Fruit fly (Drosophila melanogaster) whole organism, wandering third instar larva: ENCODE results near the gene Cyp9f2.

ENCODE experiments used
- Myc ChIP-seq: fragments of >200 bp; optimal IDR thresholded peaks from 2 replicates; lab custom pipeline; 2017
- N ChIP-seq: fragments of >200 bp; optimal IDR thresholded peaks from 2 replicates; lab custom pipeline; 2018; ENCODE audit warnings: missing biosample characterization, missing external identifiers, missing genetic modification characterization
- dmrt93B ChIP-seq: fragments of 200-800 bp; sonication (Bioruptor generic); optimal IDR thresholded peaks from 2 replicates; lab custom pipeline; 2018; ENCODE audit warnings: missing biosample characterization, mild to moderate bottlenecking, missing genetic modification characterization
- psq ChIP-seq: fragments of 200-800 bp; sonication (Bioruptor generic); optimal IDR thresholded peaks from 3 replicates; lab custom pipeline; 2017; ENCODE audit warnings: missing biosample characterization, mild to moderate bottlenecking, missing genetic modification characterization, moderate library complexity

- TF ChIP-seq dmrt93B (GFP tag; lab: Kevin White, UChicago), result no peak
- no peak for TF ChIP-seq Myc
- TF ChIP-seq psq (GFP tag; lab: Kevin White, UChicago), result no peak
- no peak for TF ChIP-seq N (GFP tag; lab: Kevin White, UChicago)
Measured at dm6 chr3R:12382563-12382962, 23.3 kb downstream of the Cyp9f2 start, which contains the start of gene CG10035.
